Worm (Caenorhabditis elegans) whole organism, L3 larva: ENCODE measurements around the gene nspb-12.

Experiments
- ZK546.5 ChIP-seq: sonication (generic microtip); optimal IDR thresholded peaks from 2 replicates; lab custom pipeline; 2017; ENCODE audit warnings: missing biosample characterization, missing genetic modification characterization
- aly-2 ChIP-seq: fragments of 150-350 bp; optimal IDR thresholded peaks from 2 replicates; lab custom pipeline; 2014; ENCODE audit warnings: missing biosample characterization, missing genetic modification characterization
- ama-1 ChIP-seq: fragments of 150-350 bp; optimal IDR thresholded peaks from 2 replicates; lab custom pipeline; 2018
- ceh-16 ChIP-seq: sonication (generic microtip); optimal IDR thresholded peaks from 2 replicates; lab custom pipeline; 2017; ENCODE audit warnings: missing biosample characterization, missing genetic modification characterization
- ceh-28 ChIP-seq: fragments of 150-350 bp; optimal IDR thresholded peaks from 2 replicates; lab custom pipeline; 2014; ENCODE audit warnings: missing biosample characterization, missing genetic modification reagents, missing genetic modification characterization
- ceh-82 ChIP-seq: fragments of 150-350 bp; optimal IDR thresholded peaks from 2 replicates; lab custom pipeline; 2014; ENCODE audit warnings: missing biosample characterization, missing genetic modification characterization
- ceh-9 ChIP-seq: sonication (generic microtip); optimal IDR thresholded peaks from 2 replicates; lab custom pipeline; 2018; ENCODE audit warnings: missing biosample characterization, missing genetic modification characterization
- daf-12 ChIP-seq: fragments of 150-350 bp; optimal IDR thresholded peaks from 2 replicates; lab custom pipeline; 2014; ENCODE audit warnings: missing biosample characterization, missing genetic modification reagents, missing genetic modification characterization
- egl-27 ChIP-seq: sonication (generic microtip); optimal IDR thresholded peaks from 4 replicates; lab custom pipeline; 2017; ENCODE audit warnings: missing biosample characterization, missing genetic modification reagents, missing genetic modification characterization
- egl-5 ChIP-seq: fragments of 150-350 bp; optimal IDR thresholded peaks from 2 replicates; lab custom pipeline; 2017; ENCODE audit warnings: missing biosample characterization, missing genetic modification reagents, missing genetic modification characterization, inconsistent platforms
- elt-1 ChIP-seq: fragments of 150-350 bp; optimal IDR thresholded peaks from 2 replicates; lab custom pipeline; 2014; ENCODE audit warnings: missing biosample characterization, missing genetic modification characterization
- elt-2 ChIP-seq: sonication (generic microtip); optimal IDR thresholded peaks from 2 replicates; lab custom pipeline; 2016; ENCODE audit warnings: missing genetic modification reagents, mild to moderate bottlenecking, missing genetic modification characterization, missing compliant biosample characterization
- elt-3 ChIP-seq, 3 experiments: fragments of 150-350 bp in 1 of 3; sonication (generic microtip) in 2 of 3; optimal IDR thresholded peaks; 2 replicates in 2 of 3; 4 replicates in 1 of 3; lab custom pipeline; 2014 to 2017; ENCODE audit warnings: missing biosample characterization in 3 of 3, missing genetic modification characterization in 3 of 3
- eor-1 ChIP-seq, 2 experiments: fragments of 150-350 bp; optimal IDR thresholded peaks; 2 replicates each; lab custom pipeline; 2014 to 2018; ENCODE audit warnings: missing biosample characterization in 2 of 2, missing genetic modification characterization in 2 of 2
- fkh-10 ChIP-seq: sonication (generic microtip); optimal IDR thresholded peaks from 2 replicates; lab custom pipeline; 2017; ENCODE audit warnings: missing biosample characterization, missing genetic modification reagents, missing genetic modification characterization
- fkh-2 ChIP-seq: fragments of 150-350 bp; optimal IDR thresholded peaks from 2 replicates; lab custom pipeline; 2014; ENCODE audit warnings: missing biosample characterization, missing genetic modification reagents, missing genetic modification characterization
- fos-1 ChIP-seq: fragments of 150-350 bp; optimal IDR thresholded peaks from 2 replicates; lab custom pipeline; 2014; ENCODE audit warnings: missing biosample characterization, missing genetic modification characterization
- hmg-11 ChIP-seq: sonication (generic microtip); optimal IDR thresholded peaks from 2 replicates; lab custom pipeline; 2016; ENCODE audit warnings: missing genetic modification characterization, missing compliant biosample characterization
- jun-1 ChIP-seq: fragments of 150-350 bp; optimal IDR thresholded peaks from 2 replicates; lab custom pipeline; 2014; ENCODE audit warnings: missing biosample characterization, missing genetic modification reagents, missing genetic modification characterization
- lin-15B ChIP-seq: fragments of 150-350 bp; optimal IDR thresholded peaks from 2 replicates; lab custom pipeline; 2014; ENCODE audit warnings: missing biosample characterization, missing genetic modification characterization
- lin-39 ChIP-seq: fragments of 150-350 bp; optimal IDR thresholded peaks from 2 replicates; lab custom pipeline; 2018; ENCODE audit warnings: missing biosample characterization, missing genetic modification reagents, missing genetic modification characterization
- lsy-12 ChIP-seq: sonication (generic microtip); optimal IDR thresholded peaks from 2 replicates; lab custom pipeline; 2016; ENCODE audit warnings: mild to moderate bottlenecking, missing genetic modification characterization, missing compliant biosample characterization
- mdl-1 ChIP-seq: fragments of 150-350 bp; optimal IDR thresholded peaks from 2 replicates; lab custom pipeline; 2014; ENCODE audit warnings: missing biosample characterization, missing genetic modification characterization
- mml-1 ChIP-seq: fragments of 150-350 bp; sonication (generic microtip); optimal IDR thresholded peaks from 3 replicates; lab custom pipeline; 2014; ENCODE audit warnings: missing biosample characterization, missing genetic modification characterization
- nfya-1 ChIP-seq: sonication (generic microtip); optimal IDR thresholded peaks from 2 replicates; lab custom pipeline; 2017; ENCODE audit warnings: missing genetic modification characterization, mild to moderate bottlenecking, missing compliant biosample characterization, antibody characterized with exemption, moderate library complexity; ENCODE audit not compliant: insufficient read depth
- nhr-11 ChIP-seq: fragments of 150-350 bp; optimal IDR thresholded peaks from 2 replicates; lab custom pipeline; 2014; ENCODE audit warnings: missing biosample characterization, missing genetic modification characterization
- nhr-12 ChIP-seq: fragments of 150-350 bp; optimal IDR thresholded peaks from 2 replicates; lab custom pipeline; 2014; ENCODE audit warnings: missing biosample characterization, missing genetic modification characterization
- nhr-23 ChIP-seq: fragments of 150-350 bp; optimal IDR thresholded peaks from 2 replicates; lab custom pipeline; 2014; ENCODE audit warnings: missing biosample characterization, missing genetic modification reagents, missing genetic modification characterization
- nhr-237 ChIP-seq: fragments of 150-350 bp; optimal IDR thresholded peaks from 2 replicates; lab custom pipeline; 2014; ENCODE audit warnings: missing biosample characterization, missing genetic modification characterization
- nhr-25 ChIP-seq: sonication (generic microtip); optimal IDR thresholded peaks from 2 replicates; lab custom pipeline; 2017; ENCODE audit warnings: missing biosample characterization, missing genetic modification characterization
- nhr-28 ChIP-seq: fragments of 150-350 bp; optimal IDR thresholded peaks from 2 replicates; lab custom pipeline; 2014; ENCODE audit warnings: missing biosample characterization, missing genetic modification characterization
- nhr-43 ChIP-seq: sonication (generic microtip); optimal IDR thresholded peaks from 2 replicates; lab custom pipeline; 2016; ENCODE audit warnings: mild to moderate bottlenecking, missing genetic modification characterization, missing compliant biosample characterization; ENCODE audit not compliant: poor library complexity, severe bottlenecking
- nhr-67 ChIP-seq: fragments of 150-350 bp; optimal IDR thresholded peaks from 2 replicates; lab custom pipeline; 2014; ENCODE audit warnings: missing biosample characterization, missing genetic modification characterization
- nhr-76 ChIP-seq: fragments of 150-350 bp; sonication (generic microtip); optimal IDR thresholded peaks from 5 replicates; lab custom pipeline; 2014; ENCODE audit warnings: missing biosample characterization, missing genetic modification characterization
- nhr-77 ChIP-seq: fragments of 150-350 bp; optimal IDR thresholded peaks from 2 replicates; lab custom pipeline; 2014; ENCODE audit warnings: missing biosample characterization, missing genetic modification characterization
- pha-4 ChIP-seq: fragments of 150-350 bp; optimal IDR thresholded peaks from 2 replicates; lab custom pipeline; 2014; ENCODE audit warnings: missing biosample characterization, missing genetic modification reagents, missing genetic modification characterization
- pqm-1 ChIP-seq: fragments of 150-350 bp; optimal IDR thresholded peaks from 2 replicates; lab custom pipeline; 2017; ENCODE audit warnings: missing biosample characterization, missing genetic modification characterization, inconsistent platforms
- sea-2 ChIP-seq: fragments of 150-350 bp; sonication (generic microtip); optimal IDR thresholded peaks from 4 replicates; lab custom pipeline; 2014; ENCODE audit warnings: missing biosample characterization, missing genetic modification reagents, missing genetic modification characterization
- skn-1 ChIP-seq: fragments of 150-350 bp; optimal IDR thresholded peaks from 2 replicates; lab custom pipeline; 2014; ENCODE audit warnings: missing biosample characterization, missing genetic modification characterization
- snpc-4 ChIP-seq: fragments of 150-350 bp; optimal IDR thresholded peaks from 2 replicates; lab custom pipeline; 2014; ENCODE audit warnings: missing biosample characterization, missing genetic modification characterization
- tbx-2 ChIP-seq: sonication (generic microtip); optimal IDR thresholded peaks from 2 replicates; lab custom pipeline; 2016; ENCODE audit warnings: mild to moderate bottlenecking, missing genetic modification characterization, missing compliant biosample characterization
- unc-39 ChIP-seq: sonication (generic microtip); optimal IDR thresholded peaks from 4 replicates; lab custom pipeline; 2017; ENCODE audit warnings: missing biosample characterization, missing genetic modification characterization
- unc-62 ChIP-seq: fragments of 150-350 bp; sonication (generic microtip); optimal IDR thresholded peaks from 4 replicates; lab custom pipeline; 2014; ENCODE audit warnings: missing biosample characterization, missing genetic modification reagents, missing genetic modification characterization
- zag-1 ChIP-seq: fragments of 150-350 bp; optimal IDR thresholded peaks from 2 replicates; lab custom pipeline; 2014; ENCODE audit warnings: missing biosample characterization, missing genetic modification characterization
- ztf-11 ChIP-seq: fragments of 150-350 bp; optimal IDR thresholded peaks from 2 replicates; lab custom pipeline; 2014; ENCODE audit warnings: missing biosample characterization, missing genetic modification characterization
- ztf-4 ChIP-seq: fragments of 150-350 bp; optimal IDR thresholded peaks from 2 replicates; lab custom pipeline; 2014; ENCODE audit warnings: missing biosample characterization, missing genetic modification characterization

nspb-12 gene

DNA sequence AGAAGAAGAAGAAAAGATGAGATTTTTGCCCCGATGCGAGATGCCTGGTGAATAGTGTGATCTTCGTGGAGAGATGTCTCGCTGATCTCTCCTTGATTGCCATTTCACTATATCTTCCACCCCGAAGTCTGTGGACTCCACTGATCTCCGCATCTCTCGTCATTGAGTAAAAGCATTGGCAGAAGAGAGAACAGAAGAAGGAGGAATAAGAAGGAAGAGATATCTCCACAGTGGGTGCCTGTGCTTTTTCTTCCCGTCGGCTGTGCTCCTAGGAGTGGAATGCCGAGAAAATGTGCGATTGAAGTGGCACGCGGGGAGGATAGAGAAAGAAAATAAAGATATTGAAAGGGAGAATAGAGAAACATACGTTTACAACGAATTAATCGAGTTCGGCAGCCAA lies 4.9 kb downstream of the nspb-12 start:
- no peak for TF ChIP-seq nhr-67 (tag; lab: Kevin White, UChicago)
- no peak for TF ChIP-seq unc-62 (GFP tag; lab: Kevin White, UChicago)
- no peak for TF ChIP-seq lin-15B (tag; lab: Kevin White, UChicago)
- peak; percentile 23 for TF ChIP-seq nfya-1 (tag; lab: Kevin White, UChicago)
- TF ChIP-seq fkh-10 (GFP tag; lab: Kevin White, UChicago), result no peak
- no peak for TF ChIP-seq eor-1 (tag; optimal IDR thresholded peaks at IDR 0.05; lab: Kevin White, UChicago)
- TF ChIP-seq nhr-12 (tag; lab: Kevin White, UChicago), result no peak

DNA sequence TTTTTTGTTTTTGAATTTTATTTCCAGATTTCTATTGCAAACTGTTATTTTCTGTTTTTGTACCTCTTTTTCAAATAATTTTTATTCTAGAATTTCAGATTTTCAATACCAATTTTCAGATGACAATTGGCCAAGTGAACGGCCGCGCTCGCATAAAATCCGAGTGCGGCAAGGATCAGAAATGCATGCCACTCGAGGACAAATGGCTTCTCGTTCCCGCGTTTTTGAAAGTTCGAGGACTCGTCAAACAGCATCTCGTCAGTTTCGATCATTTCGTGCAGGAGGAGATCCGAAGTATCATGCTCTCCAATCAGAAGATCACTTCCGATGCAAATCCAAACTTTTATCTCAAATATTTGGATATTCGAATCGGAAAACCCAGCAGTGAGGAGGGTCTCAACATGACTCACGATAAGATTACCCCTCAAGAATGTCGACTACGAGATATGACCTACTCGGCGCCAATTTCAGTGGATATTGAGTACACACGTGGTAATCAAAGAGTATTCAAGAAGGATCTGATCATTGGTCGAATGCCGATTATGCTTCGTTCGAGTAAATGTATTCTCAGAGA lies 11.2 kb downstream of the nspb-12 start, which contains the start of gene rpc-2:
Gene rpc-2 (plus strand): TSS at position 120 of the 574 bp plus-strand sequence.
- no peak for TF ChIP-seq snpc-4 (tag; lab: Kevin White, UChicago)
- TF ChIP-seq nhr-237 (tag; lab: Kevin White, UChicago), result no peak
- TF ChIP-seq elt-2, result peak; percentile 8
- no peak for TF ChIP-seq ztf-4 (tag; lab: Kevin White, UChicago)
- no peak for TF ChIP-seq unc-39 (tag; lab: Kevin White, UChicago)
- peak; percentile 64 for TF ChIP-seq ama-1 (lab: Kevin White, UChicago)
- no peak for TF ChIP-seq aly-2
- TF ChIP-seq elt-3 (tag; optimal IDR thresholded peaks at IDR 0.05; lab: Kevin White, UChicago), result no peak
- TF ChIP-seq nhr-67 (tag; lab: Kevin White, UChicago), result no peak
- TF ChIP-seq ztf-11 (tag; lab: Kevin White, UChicago), result no peak
- TF ChIP-seq fkh-10 (GFP tag; lab: Kevin White, UChicago), result no peak

DNA sequence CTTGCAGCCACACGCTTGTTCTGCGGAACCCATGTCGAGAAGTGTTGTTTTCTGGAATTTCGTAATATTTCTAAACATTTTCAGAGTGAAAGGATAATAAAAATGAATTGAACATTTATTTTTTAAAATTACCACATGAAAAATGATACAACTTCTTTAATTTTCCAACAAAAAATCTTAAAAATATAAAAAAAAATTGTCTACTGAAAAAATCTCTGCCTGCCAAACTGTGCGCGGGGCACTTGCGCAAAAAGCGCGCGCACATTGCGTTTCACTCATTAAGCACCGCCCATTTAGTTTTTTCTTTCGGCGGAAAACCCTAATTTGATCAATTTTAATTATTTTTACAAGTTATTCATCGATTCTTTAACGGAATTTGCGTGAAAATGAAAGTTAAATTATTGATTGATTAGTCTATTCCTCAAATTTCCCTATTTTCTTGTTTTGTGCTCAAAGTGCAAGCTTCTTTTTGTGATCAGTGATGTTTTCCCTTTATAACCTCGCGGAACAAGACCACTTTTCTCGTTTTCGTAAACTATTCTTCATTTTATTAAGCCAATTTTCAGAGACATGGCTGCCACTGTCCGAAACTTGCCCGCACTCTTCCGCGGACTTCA lies 13.6 kb downstream of the nspb-12 start, which contains the start of the genes nmad-1 and hach-1:
Gene nmad-1 (minus strand): TSS at position 51 of the 617 bp plus-strand sequence.
Gene hach-1 (plus strand): TSS at position 567 of the 617 bp plus-strand sequence.
- peak; percentile 59 for TF ChIP-seq lin-39 (tag; lab: Kevin White, UChicago)
- no peak for TF ChIP-seq fos-1 (tag; lab: Kevin White, UChicago)
- TF ChIP-seq sea-2 (GFP tag; lab: Kevin White, UChicago), result no peak
- no peak for TF ChIP-seq skn-1 (tag; lab: Kevin White, UChicago)
- peak; percentile 49 for TF ChIP-seq elt-2
- TF ChIP-seq fkh-10 (GFP tag; lab: Kevin White, UChicago), result no peak
- peak; percentile 63 for TF ChIP-seq snpc-4 (tag; lab: Kevin White, UChicago)
- TF ChIP-seq nhr-28 (tag; lab: Kevin White, UChicago), result no peak
- TF ChIP-seq aly-2, result no peak
- TF ChIP-seq ztf-11 (tag; lab: Kevin White, UChicago), result no peak
- peak; percentile 15 for TF ChIP-seq ceh-82 (tag; lab: Kevin White, UChicago)
- TF ChIP-seq nhr-43 (tag; lab: Kevin White, UChicago), result peak; percentile 94
- no peak for TF ChIP-seq ceh-16 (tag; lab: Kevin White, UChicago)
- TF ChIP-seq elt-3 (tag; optimal IDR thresholded peaks at IDR 0.05; lab: Kevin White, UChicago), result no peak
- no peak for TF ChIP-seq unc-62 (GFP tag; lab: Kevin White, UChicago)
- TF ChIP-seq nhr-77, result no peak
- TF ChIP-seq mml-1 (tag; lab: Kevin White, UChicago), result no peak
- no peak for TF ChIP-seq nhr-76 (tag; lab: Kevin White, UChicago)
- TF ChIP-seq hmg-11 (tag; lab: Kevin White, UChicago), result peak; percentile 94
- no peak for TF ChIP-seq nhr-11 (tag; lab: Kevin White, UChicago)
- peak; percentile 70 for TF ChIP-seq lin-15B (tag; lab: Kevin White, UChicago)
- TF ChIP-seq fkh-2 (tag; lab: Kevin White, UChicago), result no peak
- TF ChIP-seq jun-1, result no peak
- TF ChIP-seq mdl-1 (tag; lab: Kevin White, UChicago), result no peak
- TF ChIP-seq zag-1, result no peak
- TF ChIP-seq ztf-4 (tag; lab: Kevin White, UChicago), result no peak
- no peak for TF ChIP-seq ama-1 (lab: Kevin White, UChicago)
- TF ChIP-seq nhr-12 (tag; lab: Kevin White, UChicago), result no peak
- no peak for TF ChIP-seq ceh-9 (tag; lab: Kevin White, UChicago)
- TF ChIP-seq ZK546.5, result no peak
- no peak for TF ChIP-seq egl-27 (tag; lab: Kevin White, UChicago)
- peak; percentile 77 for TF ChIP-seq nhr-23
- TF ChIP-seq nhr-67 (tag; lab: Kevin White, UChicago), result peak; percentile 64
- TF ChIP-seq unc-39 (tag; lab: Kevin White, UChicago), result no peak
- no peak for TF ChIP-seq eor-1 (tag; optimal IDR thresholded peaks at IDR 0.05; lab: Kevin White, UChicago)
- no peak for TF ChIP-seq daf-12 (tag; lab: Kevin White, UChicago)
- TF ChIP-seq nhr-25 (tag; lab: Kevin White, UChicago), result no peak
- peak; percentile 60 for TF ChIP-seq ceh-28 (tag; lab: Kevin White, UChicago)
- TF ChIP-seq nfya-1 (tag; lab: Kevin White, UChicago), result peak; percentile 68
- no peak for TF ChIP-seq pqm-1 (tag; lab: Kevin White, UChicago)
- peak; percentile 67 for TF ChIP-seq egl-5
- TF ChIP-seq lsy-12, result peak; percentile 63
- TF ChIP-seq tbx-2 (tag; lab: Kevin White, UChicago), result peak; percentile 30
- TF ChIP-seq pha-4, result peak; percentile 60
- TF ChIP-seq elt-1 (tag; lab: Kevin White, UChicago), result peak; percentile 16
